Fruit fly (Drosophila melanogaster): Measurements from ENCODE around the gene msl-2.

dm6 chr2L:3510002-3510401 lies 44.1 kb upstream of the msl-2 start, which contains the start of gene CG31954:
- TF ChIP-seq bab1 (GFP tag; optimal IDR thresholded peaks at IDR 0.05) (no peak), pad (GFP tag; optimal IDR thresholded peaks at IDR 0.05) (no peak), CG14711 (tag; optimal IDR thresholded peaks at IDR 0.05) (no peak), CG11617 (GFP tag; optimal IDR thresholded peaks at IDR 0.05) (no peak), Clk (GFP tag; optimal IDR thresholded peaks at IDR 0.05) (no peak)

Data from whole organism, adult.